Fruit fly (Drosophila melanogaster): ENCODE measurements around the gene PGRP-LE.

DNA sequence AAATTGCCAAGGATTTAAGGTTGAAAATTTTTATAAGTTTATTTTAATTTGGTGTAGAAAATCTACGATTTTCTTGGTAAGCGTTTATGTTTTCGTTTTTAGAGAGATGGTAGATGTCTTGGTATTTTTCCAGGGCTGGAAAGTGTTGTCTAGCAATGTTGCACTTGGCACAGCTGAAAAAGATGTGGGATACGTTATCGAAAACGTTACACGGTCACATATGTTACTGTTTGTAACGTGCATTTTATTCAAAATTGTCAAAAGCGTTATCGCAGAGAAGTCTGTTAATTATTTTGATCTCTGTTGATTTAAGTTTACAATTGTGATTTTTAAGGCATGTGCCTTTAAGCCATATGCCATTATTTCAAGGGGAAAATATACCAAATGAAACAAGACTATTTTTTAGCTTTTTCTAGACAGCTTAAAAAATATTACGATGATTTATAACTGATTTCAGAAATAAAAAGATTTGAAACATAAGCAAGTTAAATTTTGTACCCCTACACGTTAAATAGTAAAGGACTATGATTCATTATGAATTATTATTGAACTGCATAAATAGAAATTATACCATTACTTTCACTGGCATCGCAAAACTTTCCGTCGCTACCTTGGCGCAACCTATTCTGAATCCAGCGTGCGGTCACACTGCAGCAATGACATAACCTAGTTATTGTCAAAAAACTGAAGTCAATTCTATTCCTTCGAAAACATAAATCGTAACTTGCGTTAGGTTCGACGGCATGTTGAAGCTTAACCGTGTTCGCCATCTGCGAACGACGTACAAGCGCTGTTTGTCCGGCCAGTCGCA, 18.0 kb downstream of the PGRP-LE start, which contains the start of the genes Paf-AHalpha and mRpS30:
- no peak for TF ChIP-seq CG7045 (GFP tag; optimal IDR thresholded peaks at IDR 0.05)
- TF ChIP-seq CG5204 (GFP tag; optimal IDR thresholded peaks at IDR 0.05): no peak
- TF ChIP-seq kay (GFP tag; ENCODE audit: borderline replicate concordance): no peak
- no peak for TF ChIP-seq Clk (GFP tag; optimal IDR thresholded peaks at IDR 0.05)
- TF ChIP-seq ovo (GFP tag; optimal IDR thresholded peaks at IDR 0.05): no peak
- no peak for TF ChIP-seq CG14711 (tag; optimal IDR thresholded peaks at IDR 0.05)
- no peak for TF ChIP-seq Crg-1 (GFP tag; optimal IDR thresholded peaks at IDR 0.05)
- TF ChIP-seq CG33017 (tag; optimal IDR thresholded peaks at IDR 0.05): no peak
- TF ChIP-seq toe (GFP tag; optimal IDR thresholded peaks at IDR 0.05): no peak
- no peak for TF ChIP-seq Hr96 (GFP tag; optimal IDR thresholded peaks at IDR 0.05)
- TF ChIP-seq CG12768 (GFP tag; optimal IDR thresholded peaks at IDR 0.05): no peak
- no peak for TF ChIP-seq Mnt (GFP tag; optimal IDR thresholded peaks at IDR 0.05)
- no peak for TF ChIP-seq cnc (optimal IDR thresholded peaks at IDR 0.05)
- TF ChIP-seq CG7101 (tag; optimal IDR thresholded peaks at IDR 0.05): no peak

Data from whole organism, adult.